Fruit fly (Drosophila melanogaster): ENCODE data around the gene CG10479.

Gene CG10479

dm6 chr3L:5932363-5932914 lies 43.4 kb downstream of the CG10479 start, which contains the start of gene Rcc1 (continued):
- TF ChIP-seq CG32772 (GFP tag; IDR thresholded peaks at IDR 0.05) (no peak), CG18476 (GFP tag; optimal IDR thresholded peaks at IDR 0.05) (no peak), CG6254 (GFP tag; optimal IDR thresholded peaks at IDR 0.05) (no peak), CG9437 (GFP tag; optimal IDR thresholded peaks at IDR 0.05) (no peak), corto (GFP tag; optimal IDR thresholded peaks at IDR 0.05) (no peak), gcm (GFP tag; optimal IDR thresholded peaks at IDR 0.05) (no peak), CrebB (tag; optimal IDR thresholded peaks at IDR 0.05) (no peak), dysf (GFP tag; IDR thresholded peaks at IDR 0.05) (no peak), eve (GFP tag; optimal IDR thresholded peaks at IDR 0.05) (no peak), CG4404 (GFP tag; IDR thresholded peaks at IDR 0.05) (no peak), CG1233 (GFP tag; optimal IDR thresholded peaks at IDR 0.05) (no peak), CG1647 (GFP tag; optimal IDR thresholded peaks at IDR 0.05) (peak; percentile 30), CG11560 (tag; IDR thresholded peaks at IDR 0.05) (no peak), dmrt99B (tag; optimal IDR thresholded peaks at IDR 0.05) (no peak), CG10543 (GFP tag; optimal IDR thresholded peaks at IDR 0.05) (no peak), nau (GFP tag; optimal IDR thresholded peaks at IDR 0.05) (no peak), kni (GFP tag; optimal IDR thresholded peaks at IDR 0.05) (peak; percentile 64), CG13287 (GFP tag; IDR thresholded peaks at IDR 0.05; ENCODE audit: partially characterized antibody) (peak; percentile 78), Dref (GFP tag; IDR thresholded peaks at IDR 0.05) (peak; percentile 73), repo (GFP tag; optimal IDR thresholded peaks at IDR 0.05) (peak; percentile 9), CG30020 (tag; optimal IDR thresholded peaks at IDR 0.05) (peak; percentile 49), CG10274 (GFP tag; optimal IDR thresholded peaks at IDR 0.05) (no peak), CG12236 (GFP tag; optimal IDR thresholded peaks at IDR 0.05) (no peak), twi (tag; optimal IDR thresholded peaks at IDR 0.05) (peak; percentile 20), CG17186 (GFP tag; optimal IDR thresholded peaks at IDR 0.05) (peak; percentile 97), sim (GFP tag; IDR thresholded peaks at IDR 0.05) (no peak), CG14014 (GFP tag; IDR thresholded peaks at IDR 0.05) (no peak), CG6683 (GFP tag; optimal IDR thresholded peaks at IDR 0.05) (no peak), tup (GFP tag; optimal IDR thresholded peaks at IDR 0.05) (no peak), ap (GFP tag; IDR thresholded peaks at IDR 0.05) (no peak), jing (GFP tag; optimal IDR thresholded peaks at IDR 0.05) (no peak), CG4730 (GFP tag; IDR thresholded peaks at IDR 0.05) (no peak), Hand (GFP tag; optimal IDR thresholded peaks at IDR 0.05) (no peak), Ets97D (GFP tag; optimal IDR thresholded peaks at IDR 0.05) (peak; percentile 85), br (optimal IDR thresholded peaks at IDR 0.05) (no peak), CG2678 (tag; optimal IDR thresholded peaks at IDR 0.05) (no peak), seq (GFP tag; IDR thresholded peaks at IDR 0.05) (no peak), grau (tag; optimal IDR thresholded peaks at IDR 0.05) (peak; percentile 23), p53 (GFP tag; optimal IDR thresholded peaks at IDR 0.05) (no peak), klu (GFP tag; IDR thresholded peaks at IDR 0.05) (no peak), ftz-f1 (GFP tag; optimal IDR thresholded peaks at IDR 0.05) (peak; percentile 100), CG13424 (tag; optimal IDR thresholded peaks at IDR 0.05) (no peak), hth (optimal IDR thresholded peaks at IDR 0.05) (no peak), CG2712 (tag; optimal IDR thresholded peaks at IDR 0.05) (peak; percentile 29), Opbp (GFP tag; IDR thresholded peaks at IDR 0.05; ENCODE audit: partially characterized antibody) (peak; percentile 56; the same call in 2 of the 3 replicates), ham (GFP tag; IDR thresholded peaks at IDR 0.05) (no peak), unpg (GFP tag; optimal IDR thresholded peaks at IDR 0.05) (no peak), dm (GFP tag; optimal IDR thresholded peaks at IDR 0.05) (peak; percentile 56), E2f2 (GFP tag; IDR thresholded peaks at IDR 0.05) (peak; percentile 94), CG3838 (GFP tag; optimal IDR thresholded peaks at IDR 0.05) (no peak), sima (GFP tag; optimal IDR thresholded peaks at IDR 0.05) (no peak), sd (tag; optimal IDR thresholded peaks at IDR 0.05) (no peak)

Measured in whole organism, embryonic.